Fruit fly (Drosophila melanogaster) whole organism, embryonic: Measurements from ENCODE around the gene ZIPIC.

Source experiments
- Ada2b ChIP-seq: fragments of 200-800 bp; sonication (Bioruptor generic); IDR thresholded peaks from 2 replicates; pipeline ENCODE4 v1.3.6; 2022; ENCODE audit warnings: missing biosample characterization, missing genetic modification characterization
- Awh ChIP-seq: fragments of 200-800 bp; sonication (Bioruptor generic); IDR thresholded peaks from 2 replicates; pipeline ENCODE4, ENCODE4 v1.3.6; 2022; ENCODE audit warnings: missing biosample characterization, missing genetic modification characterization
- CG1024 ChIP-seq: fragments of 200-800 bp; sonication (Bioruptor generic); IDR thresholded peaks from 2 replicates; pipeline ENCODE4 v1.3.6; 2022; ENCODE audit warnings: missing biosample characterization, missing genetic modification characterization
- CG10431 ChIP-seq: fragments of 200-800 bp; sonication (Bioruptor generic); optimal IDR thresholded peaks from 3 replicates; lab custom pipeline; 2018; ENCODE audit warnings: missing biosample characterization, mild to moderate bottlenecking, missing genetic modification characterization
- CG10565 ChIP-seq: fragments of 200-800 bp; sonication (Bioruptor generic); optimal IDR thresholded peaks from 3 replicates; lab custom pipeline; 2016; ENCODE audit warnings: missing biosample characterization, mild to moderate bottlenecking, missing genetic modification characterization
- CG11456 ChIP-seq: fragments of 200-800 bp; sonication (Bioruptor generic); IDR thresholded peaks from 3 replicates; pipeline ENCODE4 v1.3.6; 2022; ENCODE audit warnings: missing biosample characterization, missing genetic modification characterization
- CG13624 ChIP-seq: fragments of 200-800 bp; sonication (Bioruptor generic); optimal IDR thresholded peaks from 2 replicates; lab custom pipeline; 2016; ENCODE audit warnings: missing biosample characterization, missing genetic modification characterization
- CG14860 ChIP-seq: fragments of 200-800 bp; sonication (Bioruptor generic); IDR thresholded peaks from 3 replicates; pipeline ENCODE4 v1.3.6; 2022; ENCODE audit warnings: missing biosample characterization, missing genetic modification characterization; ENCODE audit not compliant: partially characterized antibody
- CG1792 ChIP-seq: fragments of 200-800 bp; sonication (Bioruptor generic); optimal IDR thresholded peaks from 2 replicates; lab custom pipeline; 2016; ENCODE audit warnings: missing biosample characterization, missing genetic modification characterization
- CG30403 ChIP-seq: fragments of 200-800 bp; sonication (Bioruptor generic); optimal IDR thresholded peaks from 3 replicates; lab custom pipeline; 2016; ENCODE audit warnings: missing biosample characterization, missing genetic modification characterization
- CG30431 ChIP-seq: fragments of 200-800 bp; sonication (Bioruptor generic); optimal IDR thresholded peaks from 2 replicates; lab custom pipeline; 2017; ENCODE audit warnings: missing biosample characterization, missing genetic modification characterization
- CG32532 ChIP-seq: fragments of 200-800 bp; sonication (Bioruptor generic); IDR thresholded peaks from 2 replicates; pipeline ENCODE4 v1.3.6; 2022; ENCODE audit warnings: missing biosample characterization, missing genetic modification characterization
- CG32767 ChIP-seq: fragments of 200-800 bp; sonication (Bioruptor generic); IDR thresholded peaks from 2 replicates; pipeline ENCODE4 v1.3.6; 2022; ENCODE audit warnings: missing biosample characterization, missing genetic modification characterization
- CG3847 ChIP-seq: fragments of 200-800 bp; sonication (Bioruptor generic); IDR thresholded peaks from 2 replicates; pipeline ENCODE4 v1.3.6; 2022; ENCODE audit warnings: missing biosample characterization, missing genetic modification characterization
- CG4282 ChIP-seq: fragments of 200-800 bp; sonication (Bioruptor generic); optimal IDR thresholded peaks from 2 replicates; lab custom pipeline; 2016; ENCODE audit warnings: missing biosample characterization, missing genetic modification characterization
- CG6683 ChIP-seq: fragments of 200-800 bp; sonication (Bioruptor generic); optimal IDR thresholded peaks from 2 replicates; lab custom pipeline; 2017; ENCODE audit warnings: missing biosample characterization, mild to moderate bottlenecking, missing genetic modification characterization, missing genetic modification reagents
- CG6689 ChIP-seq: fragments of 200-800 bp; sonication (Bioruptor generic); IDR thresholded peaks from 2 replicates; pipeline ENCODE4 v1.3.6; 2022; ENCODE audit warnings: missing biosample characterization, missing genetic modification characterization
- CG8089 ChIP-seq: fragments of 200-800 bp; sonication (Bioruptor generic); optimal IDR thresholded peaks from 3 replicates; lab custom pipeline; 2016; ENCODE audit warnings: missing biosample characterization, missing genetic modification characterization
- CG8478 ChIP-seq: fragments of >200 bp; optimal IDR thresholded peaks from 2 replicates; lab custom pipeline; 2018
- CG9817 ChIP-seq: fragments of 200-800 bp; sonication (Bioruptor generic); optimal IDR thresholded peaks from 2 replicates; lab custom pipeline; 2018; ENCODE audit warnings: missing biosample characterization, mild to moderate bottlenecking, missing genetic modification characterization, moderate library complexity
- Dip2 ChIP-seq: fragments of 200-800 bp; sonication (Bioruptor generic); IDR thresholded peaks from 2 replicates; pipeline ENCODE4 v1.3.6; 2022; ENCODE audit warnings: missing biosample characterization, missing genetic modification characterization
- Ets97D ChIP-seq: fragments of 200-800 bp; sonication (Bioruptor generic); optimal IDR thresholded peaks from 3 replicates; lab custom pipeline; 2016; ENCODE audit warnings: missing biosample characterization, missing genetic modification characterization
- Gsc ChIP-seq: fragments of 200-800 bp; sonication (Bioruptor generic); IDR thresholded peaks from 2 replicates; pipeline ENCODE4 v1.3.6; 2022; ENCODE audit warnings: missing biosample characterization, missing genetic modification characterization
- H2.0 ChIP-seq: fragments of 200-800 bp; sonication (Bioruptor generic); IDR thresholded peaks from 2 replicates; pipeline ENCODE4 v1.3.6; 2022; ENCODE audit warnings: missing biosample characterization, missing genetic modification characterization
- HLH54F ChIP-seq: fragments of 200-800 bp; sonication (Bioruptor generic); optimal IDR thresholded peaks from 3 replicates; lab custom pipeline; 2016; ENCODE audit warnings: missing biosample characterization, missing genetic modification characterization
- Lhr ChIP-seq: fragments of 200-800 bp; sonication (Bioruptor generic); optimal IDR thresholded peaks from 3 replicates; lab custom pipeline; 2017; ENCODE audit warnings: mild to moderate bottlenecking, missing biosample characterization, missing genetic modification reagents, missing genetic modification characterization
- Optix ChIP-seq: fragments of 200-800 bp; sonication (Bioruptor generic); IDR thresholded peaks from 3 replicates; pipeline ENCODE4 v1.3.6; 2022; ENCODE audit warnings: missing biosample characterization, missing genetic modification characterization
- Pdp1 ChIP-seq, 2 experiments: fragments of 200-800 bp; sonication (Bioruptor generic); optimal IDR thresholded peaks; 3 replicates each; lab custom pipeline; 2016; ENCODE audit warnings: missing biosample characterization in 2 of 2, missing genetic modification characterization in 2 of 2, mild to moderate bottlenecking in 1 of 2, moderate library complexity in 1 of 2
- Sin3A ChIP-seq: fragments of >200 bp; optimal IDR thresholded peaks from 2 replicates; lab custom pipeline; 2018
- Six4 ChIP-seq: fragments of 200-800 bp; sonication (Bioruptor generic); optimal IDR thresholded peaks from 2 replicates; lab custom pipeline; 2016; ENCODE audit warnings: missing biosample characterization, missing genetic modification characterization
- Usf ChIP-seq: fragments of 200-800 bp; sonication (Bioruptor generic); optimal IDR thresholded peaks from 2 replicates; lab custom pipeline; 2017; ENCODE audit warnings: missing genotype, missing biosample characterization, missing genetic modification characterization
- ara ChIP-seq: fragments of 200-800 bp; sonication (Bioruptor generic); IDR thresholded peaks from 2 replicates; pipeline ENCODE4 v1.3.6; 2022; ENCODE audit warnings: missing biosample characterization, missing genetic modification characterization
- bcd ChIP-seq: fragments of 200-800 bp; sonication (Bioruptor generic); optimal IDR thresholded peaks from 2 replicates; lab custom pipeline; 2017; ENCODE audit warnings: missing biosample characterization, mild to moderate bottlenecking, missing genetic modification characterization
- br ChIP-seq: fragments of >200 bp; optimal IDR thresholded peaks from 2 replicates; lab custom pipeline; 2017
- cg ChIP-seq: fragments of 200-800 bp; sonication (Bioruptor generic); optimal IDR thresholded peaks from 3 replicates; lab custom pipeline; 2019; ENCODE audit warnings: missing biosample characterization, mild to moderate bottlenecking, missing genetic modification characterization, moderate library complexity
- corto ChIP-seq: fragments of 200-800 bp; sonication (Bioruptor generic); optimal IDR thresholded peaks from 2 replicates; lab custom pipeline; 2016; ENCODE audit warnings: missing biosample characterization, mild to moderate bottlenecking, missing genetic modification characterization, moderate library complexity
- cwo ChIP-seq: fragments of 200-800 bp; sonication (Bioruptor generic); optimal IDR thresholded peaks from 3 replicates; lab custom pipeline; 2017; ENCODE audit warnings: missing biosample characterization, missing genetic modification characterization, mild to moderate bottlenecking, moderate library complexity, missing genetic modification reagents
- dan ChIP-seq: fragments of 200-800 bp; sonication (Bioruptor generic); IDR thresholded peaks from 2 replicates; pipeline ENCODE4 v1.3.6; 2022; ENCODE audit warnings: missing biosample characterization, missing genetic modification characterization
- dpn ChIP-seq, 2 experiments: fragments of 200-800 bp; sonication (Bioruptor generic); optimal IDR thresholded peaks; 3 replicates each; lab custom pipeline; 2016; ENCODE audit warnings: missing biosample characterization in 2 of 2, missing genetic modification characterization in 2 of 2
- ems ChIP-seq: fragments of 200-800 bp; sonication (Bioruptor generic); optimal IDR thresholded peaks from 3 replicates; lab custom pipeline; 2016; ENCODE audit warnings: missing biosample characterization, missing genetic modification characterization
- fd102C ChIP-seq: fragments of 200-800 bp; sonication (Bioruptor generic); optimal IDR thresholded peaks from 2 replicates; lab custom pipeline; 2018; ENCODE audit warnings: missing biosample characterization, mild to moderate bottlenecking, missing genetic modification characterization, moderate library complexity
- lilli ChIP-seq: fragments of 200-800 bp; sonication (Bioruptor generic); optimal IDR thresholded peaks from 3 replicates; lab custom pipeline; 2016; ENCODE audit warnings: missing biosample characterization, missing genetic modification characterization
- lmd ChIP-seq: fragments of 200-800 bp; sonication (Bioruptor generic); IDR thresholded peaks from 2 replicates; pipeline ENCODE4 v1.3.6; 2022; ENCODE audit warnings: missing biosample characterization, missing genetic modification characterization
- nau ChIP-seq: fragments of 200-800 bp; sonication (Bioruptor generic); optimal IDR thresholded peaks from 3 replicates; lab custom pipeline; 2017; ENCODE audit warnings: missing biosample characterization, mild to moderate bottlenecking, missing genetic modification characterization, missing genetic modification reagents
- nmo ChIP-seq: fragments of 200-800 bp; sonication (Bioruptor generic); optimal IDR thresholded peaks from 2 replicates; lab custom pipeline; 2018; ENCODE audit warnings: missing biosample characterization, mild to moderate bottlenecking, missing genetic modification characterization, moderate library complexity
- oc ChIP-seq: fragments of 200-800 bp; sonication (Bioruptor generic); optimal IDR thresholded peaks from 2 replicates; lab custom pipeline; 2018; ENCODE audit warnings: missing biosample characterization, mild to moderate bottlenecking, missing genetic modification characterization, moderate library complexity
- sc ChIP-seq, 3 experiments: fragments of >200 bp in 2 of 3; fragments of 200-800 bp in 1 of 3; sonication (Bioruptor generic) in 1 of 3; optimal IDR thresholded peaks; 2 replicates in 2 of 3; 3 replicates in 1 of 3; lab custom pipeline; 2017; ENCODE audit warnings: mild to moderate bottlenecking in 1 of 3, missing biosample characterization in 1 of 3, missing genetic modification characterization in 1 of 3, missing genetic modification reagents in 1 of 3
- schlank ChIP-seq: fragments of 200-800 bp; sonication (Bioruptor generic); optimal IDR thresholded peaks from 2 replicates; lab custom pipeline; 2018; ENCODE audit warnings: missing biosample characterization, mild to moderate bottlenecking, missing genetic modification characterization
- sens ChIP-seq: fragments of 200-800 bp; sonication (Bioruptor generic); peaks from one replicate; lab custom pipeline; 2016; ENCODE audit warnings: missing biosample characterization, missing genetic modification characterization
- sqz ChIP-seq: fragments of 200-800 bp; sonication (Bioruptor generic); optimal IDR thresholded peaks from 3 replicates; lab custom pipeline; 2018; ENCODE audit warnings: missing biosample characterization, mild to moderate bottlenecking, missing genetic modification characterization
- unc-4 ChIP-seq: fragments of 200-800 bp; sonication (Bioruptor generic); IDR thresholded peaks from 2 replicates; pipeline ENCODE4 v1.3.6; 2022; ENCODE audit warnings: missing biosample characterization, missing genetic modification characterization; ENCODE audit not compliant: partially characterized antibody
- zfh2 ChIP-seq: fragments of 200-800 bp; sonication (Bioruptor generic); optimal IDR thresholded peaks from 2 replicates; lab custom pipeline; 2016; ENCODE audit warnings: missing biosample characterization, missing genetic modification characterization

ZIPIC gene

dm6 chr3R:30055915-30056544 is 19.4 kb upstream of the ZIPIC start, which contains the start of the genes Rpp14b and spn-A (continued):
- peak; percentile 63; the same call in 1 of the 3 replicates for TF ChIP-seq CG11456 (GFP tag; lab: Robert Waterston, UW)
- no peak for TF ChIP-seq CG6683 (GFP tag; lab: Kevin White, UChicago)
- TF ChIP-seq lmd (GFP tag; lab: Robert Waterston, UW) = peak; percentile 29; the same call in 1 of the 2 replicates
- TF ChIP-seq cg (GFP tag; lab: Kevin White, UChicago) = no peak
- no peak for TF ChIP-seq Gsc
- no peak for TF ChIP-seq CG4282 (GFP tag; lab: Kevin White, UChicago)
- TF ChIP-seq Usf (GFP tag; lab: Kevin White, UChicago) = no peak
- TF ChIP-seq CG1792 (GFP tag; lab: Kevin White, UChicago) = no peak
- no peak for TF ChIP-seq nau (GFP tag; lab: Kevin White, UChicago)
- no peak for TF ChIP-seq ara
- TF ChIP-seq Optix (GFP tag; lab: Robert Waterston, UW) = no peak
- TF ChIP-seq Sin3A (lab: Kevin White, UChicago) = peak; percentile 0
- no peak for TF ChIP-seq CG1024 (GFP tag; lab: Robert Waterston, UW)
- no peak for TF ChIP-seq CG14860 (GFP tag; lab: Robert Waterston, UW)
- TF ChIP-seq Six4 (GFP tag; lab: Kevin White, UChicago) = no peak
- TF ChIP-seq dpn (GFP tag; optimal IDR thresholded peaks at IDR 0.05; lab: Kevin White, UChicago) = no peak
- no peak for TF ChIP-seq fd102C
- no peak for TF ChIP-seq corto (GFP tag; lab: Kevin White, UChicago)
- TF ChIP-seq sc (optimal IDR thresholded peaks at IDR 0.05; lab: Kevin White, UChicago) = no peak
- TF ChIP-seq sc (GFP tag; optimal IDR thresholded peaks at IDR 0.05; lab: Kevin White, UChicago) = no peak
- TF ChIP-seq bcd = no peak
- no peak for TF ChIP-seq Lhr (GFP tag; lab: Kevin White, UChicago)
- no peak for TF ChIP-seq sqz (GFP tag; lab: Kevin White, UChicago)
- no peak for TF ChIP-seq schlank (tag; lab: Kevin White, UChicago)
- TF ChIP-seq oc (tag; lab: Kevin White, UChicago) = no peak
- TF ChIP-seq CG8478 = no peak
- peak; percentile 35 for TF ChIP-seq zfh2 (GFP tag; lab: Kevin White, UChicago)
- TF ChIP-seq Pdp1 (GFP tag; optimal IDR thresholded peaks at IDR 0.05; lab: Kevin White, UChicago) = peak in 1 of 2 experiments; percentile 5
- TF ChIP-seq H2.0 (GFP tag; lab: Robert Waterston, UW) = peak; percentile 34; the same call in 1 of the 2 replicates
- no peak for TF ChIP-seq CG13624 (GFP tag; lab: Kevin White, UChicago)
- no peak for TF ChIP-seq unc-4 (GFP tag; lab: Robert Waterston, UW)
- TF ChIP-seq CG3847 (GFP tag; lab: Robert Waterston, UW) = peak; percentile 37; the same call in 1 of the 2 replicates
- TF ChIP-seq Dip2 = no peak
- no peak for TF ChIP-seq HLH54F (GFP tag; lab: Kevin White, UChicago)
- no peak for TF ChIP-seq Ada2b
- TF ChIP-seq sens (GFP tag; lab: Kevin White, UChicago) = no peak
- no peak for TF ChIP-seq CG10431
- TF ChIP-seq CG30431 (GFP tag; lab: Kevin White, UChicago) = no peak
- no peak for TF ChIP-seq CG10565 (GFP tag; lab: Kevin White, UChicago)
- peak; percentile 28; the same call in 1 of the 2 replicates for TF ChIP-seq CG32532 (GFP tag; lab: Robert Waterston, UW)
- TF ChIP-seq CG6689 (GFP tag; lab: Robert Waterston, UW) = no peak
- no peak for TF ChIP-seq CG30403 (GFP tag; lab: Kevin White, UChicago)
- TF ChIP-seq lilli (GFP tag; lab: Kevin White, UChicago) = peak; percentile 37
- peak; percentile 28 for TF ChIP-seq CG9817 (tag; lab: Kevin White, UChicago)
- TF ChIP-seq CG8089 (GFP tag; lab: Kevin White, UChicago) = no peak
- TF ChIP-seq Ets97D (GFP tag; lab: Kevin White, UChicago) = no peak
- no peak for TF ChIP-seq CG32767 (GFP tag; lab: Robert Waterston, UW)
- TF ChIP-seq cwo (GFP tag; lab: Kevin White, UChicago) = no peak
- no peak for TF ChIP-seq dan (GFP tag; lab: Robert Waterston, UW)
- TF ChIP-seq Awh = no peak
- TF ChIP-seq br = no peak
- TF ChIP-seq nmo = no peak
- no peak for TF ChIP-seq ems (GFP tag; lab: Kevin White, UChicago)
